Fruit fly (Drosophila melanogaster): Measurements from ENCODE around the gene CG17636.

Gene CG17636

dm6 chrX:175542-176197 is 49.2 kb upstream of the CG17636 start (continued):
- peak; percentile 91 for TF ChIP-seq CG18262 (tag; optimal IDR thresholded peaks at IDR 0.05)
- TF ChIP-seq CG30020 (tag; optimal IDR thresholded peaks at IDR 0.05): peak; percentile 32
- TF ChIP-seq salm (tag; optimal IDR thresholded peaks at IDR 0.05): peak; percentile 3
- TF ChIP-seq CG15601 (tag; optimal IDR thresholded peaks at IDR 0.05): peak; percentile 76
- TF ChIP-seq trem (tag; optimal IDR thresholded peaks at IDR 0.05): peak; percentile 72
- TF ChIP-seq dmrt99B (tag; optimal IDR thresholded peaks at IDR 0.05): peak; percentile 59
- TF ChIP-seq CG2678 (tag; optimal IDR thresholded peaks at IDR 0.05): peak; percentile 69
- peak; percentile 69 for TF ChIP-seq nerfin-1 (tag; optimal IDR thresholded peaks at IDR 0.05)
- TF ChIP-seq CG4707 (GFP tag; optimal IDR thresholded peaks at IDR 0.05): peak; percentile 20
- peak; percentile 58 for TF ChIP-seq Sox100B (GFP tag; optimal IDR thresholded peaks at IDR 0.05)
- TF ChIP-seq CG10654 (GFP tag; optimal IDR thresholded peaks at IDR 0.05): peak; percentile 26
- peak; percentile 28 for TF ChIP-seq oc (tag; optimal IDR thresholded peaks at IDR 0.05)
- TF ChIP-seq CG1602 (GFP tag; optimal IDR thresholded peaks at IDR 0.05): peak; percentile 63
- peak; percentile 2 for TF ChIP-seq en (GFP tag; optimal IDR thresholded peaks at IDR 0.05)
- peak; percentile 24 for TF ChIP-seq Lhr (GFP tag; optimal IDR thresholded peaks at IDR 0.05)
- TF ChIP-seq CG6175 (GFP tag; IDR thresholded peaks at IDR 0.05): no peak
- no peak for TF ChIP-seq ac (GFP tag; optimal IDR thresholded peaks at IDR 0.05)
- TF ChIP-seq CG10959 (GFP tag; IDR thresholded peaks at IDR 0.05): no peak
- peak; percentile 58 for TF ChIP-seq CG2875 (GFP tag; optimal IDR thresholded peaks at IDR 0.05)
- TF ChIP-seq gsb-n (tag; optimal IDR thresholded peaks at IDR 0.05): peak; percentile 84
- peak; percentile 79 for TF ChIP-seq nmo (GFP tag; optimal IDR thresholded peaks at IDR 0.05)
- TF ChIP-seq knrl (GFP tag; IDR thresholded peaks at IDR 0.05; ENCODE audit: partially characterized antibody): no peak; the same call in 2 of the 3 replicates
- peak; percentile 22 for TF ChIP-seq CG7786 (GFP tag; optimal IDR thresholded peaks at IDR 0.05)
- TF ChIP-seq Abd-B (GFP tag; optimal IDR thresholded peaks at IDR 0.05): peak; percentile 31
- TF ChIP-seq CG13775 (GFP tag; optimal IDR thresholded peaks at IDR 0.05): peak; percentile 63
- peak; percentile 75 for TF ChIP-seq CG15696 (tag; optimal IDR thresholded peaks at IDR 0.05)
- TF ChIP-seq Bdp1 (GFP tag; optimal IDR thresholded peaks at IDR 0.05): peak; percentile 0
- TF ChIP-seq CoRest (tag; optimal IDR thresholded peaks at IDR 0.05): peak; percentile 70
- peak; percentile 66 for TF ChIP-seq CG1529 (GFP tag; optimal IDR thresholded peaks at IDR 0.05)
- TF ChIP-seq Antp (GFP tag; optimal IDR thresholded peaks at IDR 0.05): peak; percentile 34
- no peak for TF ChIP-seq Gsc (GFP tag; IDR thresholded peaks at IDR 0.05)
- peak; percentile 59 for TF ChIP-seq lbe (GFP tag; optimal IDR thresholded peaks at IDR 0.05)
- peak; percentile 37 for TF ChIP-seq CG8944 (GFP tag; optimal IDR thresholded peaks at IDR 0.05)
- TF ChIP-seq peb (GFP tag; IDR thresholded peaks at IDR 0.05): peak; percentile 29; the same call in 1 of the 2 replicates
- 0 out of 3 replicates have a peak, but pooled peaks have one; percentile 38 for TF ChIP-seq CG3726 (GFP tag; IDR thresholded peaks at IDR 0.05)
- no peak for TF ChIP-seq gro (GFP tag; optimal IDR thresholded peaks at IDR 0.05)
- TF ChIP-seq zfh2 (GFP tag; optimal IDR thresholded peaks at IDR 0.05): no peak
- peak; percentile 56 for TF ChIP-seq CG8359 (GFP tag; optimal IDR thresholded peaks at IDR 0.05; ENCODE audit: borderline replicate concordance)
- TF ChIP-seq tin (GFP tag; optimal IDR thresholded peaks at IDR 0.05): peak; percentile 41
- TF ChIP-seq fu2 (GFP tag; optimal IDR thresholded peaks at IDR 0.05): no peak
- no peak for TF ChIP-seq cwo (GFP tag; optimal IDR thresholded peaks at IDR 0.05)
- TF ChIP-seq mirr (GFP tag; optimal IDR thresholded peaks at IDR 0.05): no peak
- TF ChIP-seq twi (tag; optimal IDR thresholded peaks at IDR 0.05): peak; percentile 59
- peak; percentile 86 for TF ChIP-seq CG33557 (GFP tag; optimal IDR thresholded peaks at IDR 0.05)
- peak; percentile 25 for TF ChIP-seq slp2 (GFP tag; optimal IDR thresholded peaks at IDR 0.05)
- TF ChIP-seq h (optimal IDR thresholded peaks at IDR 0.05): no peak
- peak; percentile 77 for TF ChIP-seq CG8924 (tag; optimal IDR thresholded peaks at IDR 0.05)
- TF ChIP-seq ham (GFP tag; IDR thresholded peaks at IDR 0.05): no peak
- TF ChIP-seq sim (GFP tag; IDR thresholded peaks at IDR 0.05): 0 out of 2 replicates have a peak, but pooled peaks have one; percentile 43
- peak; percentile 22 for TF ChIP-seq CG16863 (GFP tag; optimal IDR thresholded peaks at IDR 0.05)

Data from whole organism, embryonic.